Worm (Caenorhabditis elegans) whole organism, midembryonic: ENCODE results near the gene B0284.3.

Experiments
- T22C8.4 ChIP-seq: fragments of 200-800 bp; sonication (Bioruptor generic); IDR thresholded peaks from 2 replicates; pipeline ENCODE4 v1.3.6; 2022; ENCODE audit warnings: missing genetic modification characterization, missing compliant biosample characterization
- flt-1 ChIP-seq: fragments of 200-800 bp; sonication (Bioruptor generic); IDR thresholded peaks from 2 replicates; pipeline ENCODE4 v1.3.6; 2022; ENCODE audit warnings: missing genetic modification characterization, missing compliant biosample characterization
- klf-2 ChIP-seq: fragments of 200-800 bp; sonication (Bioruptor generic); conservative IDR thresholded peaks from 2 replicates; pipeline ENCODE4 v1.3.6; 2022; ENCODE audit warnings: missing genetic modification reagents, missing genetic modification characterization, missing compliant biosample characterization
- ref-1 ChIP-seq: fragments of 200-800 bp; sonication (Bioruptor generic); conservative IDR thresholded peaks from 2 replicates; pipeline ENCODE4 v1.3.6; 2022; ENCODE audit warnings: missing genetic modification reagents, missing genetic modification characterization, missing compliant biosample characterization
- ztf-23 ChIP-seq: fragments of 200-800 bp; sonication (Bioruptor generic); IDR thresholded peaks from 2 replicates; pipeline ENCODE4 v1.3.6; 2022; ENCODE audit warnings: missing genetic modification reagents, missing genetic modification characterization, missing compliant biosample characterization

DNA sequence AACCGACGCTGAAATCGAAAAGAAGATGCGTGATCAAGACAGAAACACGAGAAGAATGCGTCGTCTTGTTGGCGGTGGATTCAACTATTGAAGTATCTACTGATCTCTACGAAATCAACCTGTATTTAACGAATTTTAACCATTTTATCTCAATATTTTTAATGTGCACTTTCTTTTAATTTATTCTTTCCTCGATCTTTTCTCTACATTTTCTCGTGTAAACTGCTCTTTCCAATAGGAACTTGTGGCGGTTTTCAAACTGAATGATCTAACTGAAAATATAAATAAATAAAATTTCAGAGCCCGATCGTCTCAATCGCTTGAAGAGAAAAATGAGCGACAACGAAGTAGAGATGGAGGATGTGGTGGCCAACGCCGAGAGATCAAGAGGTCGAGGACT is 26.4 kb upstream of the B0284.3 start, which contains the start of gene rnp-4:
- TF ChIP-seq flt-1 (GFP tag; lab: Robert Waterston, UW) (no peak), ref-1 (GFP tag; lab: Robert Waterston, UW) (no peak), T22C8.4 (GFP tag; lab: Robert Waterston, UW) (no peak), ztf-23 (GFP tag; lab: Robert Waterston, UW) (no peak), klf-2 (GFP tag; lab: Robert Waterston, UW) (no peak)
